Worm (Caenorhabditis elegans): ENCODE data around the gene che-12.

The che-12 gene

ce11 chrV:10255005-10255472 is 52.1 kb downstream of the che-12 start, which contains the start of gene rop-1:
TSS of gene rop-1 (minus strand) at chrV:10255055.
- TF ChIP-seq T20F7.1 (GFP tag; optimal IDR thresholded peaks at IDR 0.05) (no peak), zip-11 (GFP tag; IDR thresholded peaks at IDR 0.05) (no peak), lin-29 (GFP tag; IDR thresholded peaks at IDR 0.05) (no peak), nhr-111 (GFP tag; optimal IDR thresholded peaks at IDR 0.05) (no peak), daf-16 (GFP tag; optimal IDR thresholded peaks at IDR 0.05) (no peak), daf-16 (tag; optimal IDR thresholded peaks at IDR 0.05) (peak; percentile 64), dve-1 (tag; optimal IDR thresholded peaks at IDR 0.05; ENCODE audit: insufficient read depth) (peak; percentile 58), lin-15B (tag; optimal IDR thresholded peaks at IDR 0.05) (no peak), ama-1 (optimal IDR thresholded peaks at IDR 0.05) (peak; percentile 59), daf-8 (GFP tag; IDR thresholded peaks at IDR 0.05) (no peak), aly-2 (tag; optimal IDR thresholded peaks at IDR 0.05) (no peak), unc-39 (tag; optimal IDR thresholded peaks at IDR 0.05) (no peak), dpl-1 (GFP tag; optimal IDR thresholded peaks at IDR 0.05) (no peak), nhr-42 (GFP tag; IDR thresholded peaks at IDR 0.05) (no peak), F37D6.2 (tag; optimal IDR thresholded peaks at IDR 0.05) (no peak), zip-2 (tag; optimal IDR thresholded peaks at IDR 0.05) (peak; percentile 94), madf-9 (GFP tag; conservative IDR thresholded peaks at IDR 0.05) (no peak), tra-1 (GFP tag; IDR thresholded peaks at IDR 0.05) (no peak), pqm-1 (tag; optimal IDR thresholded peaks at IDR 0.05) (peak; percentile 12), zfp-3 (GFP tag; conservative IDR thresholded peaks at IDR 0.05) (no peak), nhr-28 (tag; optimal IDR thresholded peaks at IDR 0.05) (peak; percentile 37), sdz-12 (GFP tag; optimal IDR thresholded peaks at IDR 0.05) (no peak), skn-1 (tag; optimal IDR thresholded peaks at IDR 0.05) (no peak), Y48G9A.11 (GFP tag; IDR thresholded peaks at IDR 0.05) (no peak), cey-2 (tag; optimal IDR thresholded peaks at IDR 0.05; ENCODE audit: borderline replicate concordance, insufficient read depth) (no peak), F44E2.7 (GFP tag; IDR thresholded peaks at IDR 0.05) (no peak), unc-130 (GFP tag; optimal IDR thresholded peaks at IDR 0.05) (no peak), Y75B8A.6 (GFP tag; IDR thresholded peaks at IDR 0.05) (no peak), Y105C5A.15 (GFP tag; IDR thresholded peaks at IDR 0.05) (no peak), zag-1 (tag; optimal IDR thresholded peaks at IDR 0.05) (no peak), mdl-1 (tag; optimal IDR thresholded peaks at IDR 0.05) (no peak), unc-62 (GFP tag; optimal IDR thresholded peaks at IDR 0.05 in 1 of 2) (no peak), unc-62 (tag; optimal IDR thresholded peaks at IDR 0.05) (no peak), pha-4 (GFP tag; IDR thresholded peaks at IDR 0.05) (no peak), pha-4 (tag; optimal IDR thresholded peaks at IDR 0.05) (peak; percentile 68), hmg-1.1 (GFP tag; IDR thresholded peaks at IDR 0.05) (no peak), saeg-2 (GFP tag; IDR thresholded peaks at IDR 0.05) (no peak), ZK337.2 (GFP tag; IDR thresholded peaks at IDR 0.05) (no peak), arid-1 (GFP tag; conservative IDR thresholded peaks at IDR 0.05) (no peak), R02D3.7 (tag; optimal IDR thresholded peaks at IDR 0.05) (no peak), attf-4 (tag; optimal IDR thresholded peaks at IDR 0.05) (no peak), hlh-30 (tag; optimal IDR thresholded peaks at IDR 0.05; ENCODE audit: insufficient read depth) (no peak), daf-12 (tag; optimal IDR thresholded peaks at IDR 0.05) (no peak), F26F4.8 (GFP tag; conservative IDR thresholded peaks at IDR 0.05) (no peak), nhr-11 (tag; optimal IDR thresholded peaks at IDR 0.05) (no peak), nhr-6 (tag; optimal IDR thresholded peaks at IDR 0.05) (no peak), ZK546.5 (tag; optimal IDR thresholded peaks at IDR 0.05) (no peak), hif-1 (tag; optimal IDR thresholded peaks at IDR 0.05) (no peak), egl-27 (tag; optimal IDR thresholded peaks at IDR 0.05) (no peak), mep-1 (tag; optimal IDR thresholded peaks at IDR 0.05) (no peak), ztf-7 (tag; optimal IDR thresholded peaks at IDR 0.05) (no peak), lim-7 (GFP tag; IDR thresholded peaks at IDR 0.05) (no peak), spr-1 (tag; optimal IDR thresholded peaks at IDR 0.05) (no peak), vab-7 (GFP tag; IDR thresholded peaks at IDR 0.05) (no peak)

Measured in whole organism, L4 larva.